Worm (Caenorhabditis elegans): ENCODE data around the gene lurp-1.

lurp-1 gene

ce11 chrII:10872541-10872940 is 8.2 kb upstream of the lurp-1 start, which contains the start of the genes cyn-4 and copz-1 (continued):
- TF ChIP-seq C04F5.9 (tag; optimal IDR thresholded peaks at IDR 0.05) (peak; percentile 99), lin-14 (GFP tag; optimal IDR thresholded peaks at IDR 0.05) (peak; percentile 88), nhr-28 (tag; optimal IDR thresholded peaks at IDR 0.05) (no peak), pax-3 (tag; optimal IDR thresholded peaks at IDR 0.05) (peak; percentile 71), unc-62 (GFP tag; optimal IDR thresholded peaks at IDR 0.05) (no peak), mep-1 (tag; optimal IDR thresholded peaks at IDR 0.05) (peak; percentile 79), lsy-2 (tag; optimal IDR thresholded peaks at IDR 0.05) (peak; percentile 93 to 94), blmp-1 (tag; optimal IDR thresholded peaks at IDR 0.05) (peak; percentile 52), lin-39 (tag; optimal IDR thresholded peaks at IDR 0.05) (peak; percentile 30), ceh-90 (tag; optimal IDR thresholded peaks at IDR 0.05) (peak; percentile 84), F16B12.6 (tag; optimal IDR thresholded peaks at IDR 0.05) (peak; percentile 59), fkh-10 (GFP tag; optimal IDR thresholded peaks at IDR 0.05) (no peak), skn-1 (tag; optimal IDR thresholded peaks at IDR 0.05) (peak; percentile 59), nhr-85 (tag) (peak; percentile 91), unc-130 (tag; optimal IDR thresholded peaks at IDR 0.05) (peak; percentile 89), mdl-1 (tag; optimal IDR thresholded peaks at IDR 0.05) (peak in 1 of 2 experiments; percentile 76), snu-23 (GFP tag; optimal IDR thresholded peaks at IDR 0.05) (peak; percentile 91), lir-3 (tag; optimal IDR thresholded peaks at IDR 0.05; ENCODE audit: poor library complexity) (peak; percentile 93), nhr-20 (tag; optimal IDR thresholded peaks at IDR 0.05) (peak; percentile 90), lin-13 (GFP tag; optimal IDR thresholded peaks at IDR 0.05) (peak; percentile 68), C34B4.2 (tag; optimal IDR thresholded peaks at IDR 0.05) (no peak), fos-1 (tag; optimal IDR thresholded peaks at IDR 0.05) (peak; percentile 34), snpc-4 (tag; optimal IDR thresholded peaks at IDR 0.05) (peak; percentile 42), grh-1 (GFP tag; IDR thresholded peaks at IDR 0.05) (peak; percentile 60), nhr-84 (tag; optimal IDR thresholded peaks at IDR 0.05) (no peak), unc-86 (tag; optimal IDR thresholded peaks at IDR 0.05) (peak; percentile 77), rnt-1 (tag; optimal IDR thresholded peaks at IDR 0.05) (peak; percentile 98), ztf-11 (tag; optimal IDR thresholded peaks at IDR 0.05) (peak in 1 of 2 experiments; percentile 86)

- no peak for TF ChIP-seq nhr-20 (tag; optimal IDR thresholded peaks at IDR 0.05)
Measured at ce11 chrII:10873631-10874030, 7.1 kb upstream of the lurp-1 start, which contains the start of gene orc-2. TSS of gene orc-2 (plus strand) at chrII:10873931.

DNA sequence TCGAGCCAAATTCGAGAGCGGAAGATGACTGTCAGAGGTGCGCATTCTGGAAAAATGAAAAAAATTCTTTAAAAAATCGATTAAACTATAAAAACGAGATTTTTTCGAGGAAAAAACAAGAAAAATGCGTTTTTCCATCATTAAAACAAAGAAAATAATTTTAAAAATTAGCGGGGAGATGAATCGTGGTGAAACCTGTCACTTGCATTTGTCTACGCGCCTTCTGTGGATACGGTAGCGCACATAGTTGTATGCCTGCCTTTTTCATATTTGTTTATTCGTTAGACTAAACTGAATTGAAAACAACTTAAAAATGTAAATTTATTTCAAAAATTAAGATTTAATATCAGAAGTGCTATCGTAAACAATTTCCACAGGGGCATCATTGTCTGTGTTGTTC is 3.7 kb downstream of the lurp-1 start, which contains the start of gene egg-3:
egg-3 (minus strand) TSS at position 46 of the 400 bp plus-strand sequence.
- TF ChIP-seq hpl-2 (GFP tag; optimal IDR thresholded peaks at IDR 0.05) (no peak), nhr-11 (tag; optimal IDR thresholded peaks at IDR 0.05) (no peak), fkh-8 (tag; optimal IDR thresholded peaks at IDR 0.05) (no peak), irx-1 (tag; optimal IDR thresholded peaks at IDR 0.05) (no peak), efl-1 (optimal IDR thresholded peaks at IDR 0.05) (no peak), efl-1 (GFP tag; optimal IDR thresholded peaks at IDR 0.05 in 1 of 2) (no peak), nhr-20 (tag; optimal IDR thresholded peaks at IDR 0.05) (no peak), aly-2 (tag; optimal IDR thresholded peaks at IDR 0.05) (no peak), efl-3 (GFP tag; optimal IDR thresholded peaks at IDR 0.05) (no peak), swsn-7 (tag; optimal IDR thresholded peaks at IDR 0.05) (no peak), lin-14 (GFP tag; optimal IDR thresholded peaks at IDR 0.05) (no peak), pax-3 (tag; optimal IDR thresholded peaks at IDR 0.05) (no peak), egl-27 (tag; optimal IDR thresholded peaks at IDR 0.05) (no peak), ama-1 (optimal IDR thresholded peaks at IDR 0.05) (no peak), snu-23 (GFP tag; optimal IDR thresholded peaks at IDR 0.05) (no peak), nhr-28 (tag; optimal IDR thresholded peaks at IDR 0.05) (no peak), nhr-77 (tag; optimal IDR thresholded peaks at IDR 0.05) (no peak)

DNA sequence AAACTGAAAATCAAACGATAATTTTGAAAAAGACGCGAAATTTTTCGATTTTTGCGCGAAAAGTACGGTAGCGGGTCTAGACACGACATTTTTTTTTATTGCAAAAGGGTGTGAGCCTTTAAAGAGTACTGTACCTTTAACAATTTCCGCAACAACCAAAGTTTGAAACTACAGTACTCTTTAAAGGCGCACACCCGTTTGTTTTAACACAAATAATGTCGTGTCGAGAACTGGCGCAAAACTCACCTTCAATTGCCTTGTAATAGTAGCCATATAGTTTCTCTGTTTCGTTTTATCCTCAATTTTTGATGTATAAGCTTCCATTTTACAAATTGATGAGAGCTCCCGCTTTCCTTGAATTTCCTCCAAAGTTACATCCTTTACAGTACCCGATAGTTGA is 4.5 kb downstream of the lurp-1 start:
- TF ChIP-seq lin-15B (tag; optimal IDR thresholded peaks at IDR 0.05) (no peak), unc-86 (tag; optimal IDR thresholded peaks at IDR 0.05) (no peak), mep-1 (tag; optimal IDR thresholded peaks at IDR 0.05) (no peak), sptf-1 (tag; optimal IDR thresholded peaks at IDR 0.05) (no peak), ceh-63 (GFP tag; optimal IDR thresholded peaks at IDR 0.05) (no peak), nhr-71 (tag; optimal IDR thresholded peaks at IDR 0.05) (no peak), pag-3 (tag; optimal IDR thresholded peaks at IDR 0.05; ENCODE audit: borderline replicate concordance, insufficient read depth) (no peak), fkh-8 (tag; optimal IDR thresholded peaks at IDR 0.05) (no peak), nhr-20 (tag; optimal IDR thresholded peaks at IDR 0.05) (no peak), hlh-4 (tag; optimal IDR thresholded peaks at IDR 0.05) (no peak), ztf-4 (tag; optimal IDR thresholded peaks at IDR 0.05) (no peak), lin-13 (GFP tag; optimal IDR thresholded peaks at IDR 0.05) (no peak), pax-3 (tag; optimal IDR thresholded peaks at IDR 0.05) (no peak), ztf-11 (tag; optimal IDR thresholded peaks at IDR 0.05) (no peak), snu-23 (GFP tag; optimal IDR thresholded peaks at IDR 0.05) (no peak), dsc-1 (tag; optimal IDR thresholded peaks at IDR 0.05) (no peak), ceh-88 (GFP tag; IDR thresholded peaks at IDR 0.05) (no peak), nhr-28 (tag; optimal IDR thresholded peaks at IDR 0.05) (no peak), blmp-1 (tag; optimal IDR thresholded peaks at IDR 0.05) (no peak)
